Fruit fly (Drosophila melanogaster): ENCODE measurements around the gene CG15892.

CG15892 gene

DNA sequence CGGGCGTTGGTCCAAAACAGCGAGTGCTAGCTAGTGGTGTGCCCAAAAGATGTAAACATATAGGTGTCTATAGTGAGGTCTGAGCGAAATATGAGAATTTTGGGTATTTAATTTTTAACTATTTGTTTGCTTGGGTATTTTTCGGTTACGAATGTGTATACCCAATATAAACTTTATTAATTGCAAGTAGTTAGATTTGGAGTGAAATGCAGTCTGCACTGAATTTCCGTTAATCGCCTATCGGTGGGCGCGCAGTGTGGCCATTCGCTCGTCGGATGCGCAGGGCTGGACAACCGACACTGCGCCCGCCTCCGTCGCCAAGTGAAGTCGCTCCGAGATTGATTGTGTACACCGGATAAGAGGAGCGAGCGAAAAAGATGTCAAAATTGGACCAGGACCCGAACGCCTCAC, 991 bp upstream of the CG15892 start, which contains the start of the genes CG15891 and CG3815 (continued):
- TF ChIP-seq zen (tag; optimal IDR thresholded peaks at IDR 0.05) (peak; percentile 29), CG13424 (tag; optimal IDR thresholded peaks at IDR 0.05) (peak; percentile 70), psq (GFP tag; optimal IDR thresholded peaks at IDR 0.05) (no peak), CG6272 (GFP tag; IDR thresholded peaks at IDR 0.05) (peak; percentile 42; the same call in 1 of the 2 replicates), Antp (GFP tag; optimal IDR thresholded peaks at IDR 0.05) (peak; percentile 22), nerfin-2 (GFP tag; IDR thresholded peaks at IDR 0.05; ENCODE audit: partially characterized antibody) (peak; percentile 54), CG4820 (GFP tag; optimal IDR thresholded peaks at IDR 0.05) (peak; percentile 10), nom (GFP tag; optimal IDR thresholded peaks at IDR 0.05) (peak; percentile 12), CG14014 (GFP tag; IDR thresholded peaks at IDR 0.05) (peak; percentile 58), chinmo (GFP tag; IDR thresholded peaks at IDR 0.05; ENCODE audit: partially characterized antibody) (0 out of 4 replicates have a peak, but pooled peaks have one; percentile 34), CG8290 (GFP tag; optimal IDR thresholded peaks at IDR 0.05) (peak; percentile 46), CG8290 (tag; optimal IDR thresholded peaks at IDR 0.05) (no peak), Atf6 (GFP tag; IDR thresholded peaks at IDR 0.05) (peak; percentile 35; the same call in 1 of the 2 replicates), CrebB (tag; optimal IDR thresholded peaks at IDR 0.05) (no peak), ttk (GFP tag; IDR thresholded peaks at IDR 0.05) (no peak), Mrtf (GFP tag; IDR thresholded peaks at IDR 0.05) (no peak), cg (GFP tag; optimal IDR thresholded peaks at IDR 0.05) (no peak), zf30C (GFP tag; optimal IDR thresholded peaks at IDR 0.05) (no peak), CG2202 (tag; optimal IDR thresholded peaks at IDR 0.05) (no peak), NK7.1 (GFP tag; optimal IDR thresholded peaks at IDR 0.05) (peak; percentile 23), CG7745 (tag; optimal IDR thresholded peaks at IDR 0.05) (no peak), CG12219 (GFP tag; optimal IDR thresholded peaks at IDR 0.05) (no peak), CG42726 (GFP tag; IDR thresholded peaks at IDR 0.05; ENCODE audit: partially characterized antibody) (0 out of 2 replicates have a peak, but pooled peaks have one; percentile 8), ac (GFP tag; optimal IDR thresholded peaks at IDR 0.05) (no peak), Scr (GFP tag; IDR thresholded peaks at IDR 0.05; ENCODE audit: partially characterized antibody) (peak; percentile 55; the same call in 1 of the 2 replicates), CG13624 (GFP tag; optimal IDR thresholded peaks at IDR 0.05) (peak; percentile 88), tll (GFP tag; optimal IDR thresholded peaks at IDR 0.05) (peak; percentile 24 to 36), Trl (optimal IDR thresholded peaks at IDR 0.05) (no peak), Trl (GFP tag; optimal IDR thresholded peaks at IDR 0.05) (peak; percentile 49), CG11723 (GFP tag; optimal IDR thresholded peaks at IDR 0.05) (no peak), inv (GFP tag; IDR thresholded peaks at IDR 0.05; ENCODE audit: partially characterized antibody) (peak; percentile 23; the same call in 1 of the 2 replicates), Aef1 (GFP tag; IDR thresholded peaks at IDR 0.05) (peak; percentile 54; the same call in 2 of the 3 replicates), repo (GFP tag; optimal IDR thresholded peaks at IDR 0.05) (peak; percentile 4), CG6791 (GFP tag; IDR thresholded peaks at IDR 0.05; ENCODE audit: partially characterized antibody) (0 out of 3 replicates have a peak, but pooled peaks have one; percentile 39), CG10462 (GFP tag; optimal IDR thresholded peaks at IDR 0.05) (no peak), CG7372 (GFP tag; IDR thresholded peaks at IDR 0.05) (peak; percentile 45; the same call in 1 of the 2 replicates), CG7987 (GFP tag; optimal IDR thresholded peaks at IDR 0.05) (no peak), CG14965 (GFP tag; optimal IDR thresholded peaks at IDR 0.05; ENCODE audit: borderline replicate concordance) (no peak), Tbp (GFP tag; optimal IDR thresholded peaks at IDR 0.05) (no peak), Chrac-16 (GFP tag; optimal IDR thresholded peaks at IDR 0.05) (peak; percentile 31), dysf (GFP tag; IDR thresholded peaks at IDR 0.05) (peak; percentile 61; the same call in 2 of the 3 replicates), HmgD (GFP tag; optimal IDR thresholded peaks at IDR 0.05) (peak; percentile 3), CG14667 (GFP tag; IDR thresholded peaks at IDR 0.05) (no peak), chif (GFP tag; optimal IDR thresholded peaks at IDR 0.05) (peak; percentile 13 to 33), CG6254 (GFP tag; optimal IDR thresholded peaks at IDR 0.05) (no peak), CG5180 (GFP tag; optimal IDR thresholded peaks at IDR 0.05) (no peak), CG32772 (GFP tag; IDR thresholded peaks at IDR 0.05) (no peak), CG32532 (GFP tag; IDR thresholded peaks at IDR 0.05) (peak; percentile 71), eyg (GFP tag; optimal IDR thresholded peaks at IDR 0.05) (peak; percentile 13), fru (optimal IDR thresholded peaks at IDR 0.05) (no peak), bigmax (GFP tag; optimal IDR thresholded peaks at IDR 0.05) (no peak)
